Fruit fly (Drosophila melanogaster) whole organism, embryonic: ENCODE measurements around the gene Adgf-D.

Source experiments
- H15 ChIP-seq: fragments of 200-800 bp; sonication (Bioruptor generic); IDR thresholded peaks from 3 replicates; pipeline ENCODE4 v1.3.6; 2022; ENCODE audit warnings: missing biosample characterization, missing genetic modification characterization
- NC2α ChIP-seq: fragments of 200-800 bp; sonication (Bioruptor generic); optimal IDR thresholded peaks from 2 replicates; lab custom pipeline; 2016; ENCODE audit warnings: missing biosample characterization, missing genetic modification characterization
- ash1 ChIP-seq: fragments of 200-800 bp; sonication (Bioruptor generic); optimal IDR thresholded peaks from 2 replicates; lab custom pipeline; 2018; ENCODE audit warnings: missing biosample characterization, mild to moderate bottlenecking, missing genetic modification characterization
- ato ChIP-seq: fragments of 200-800 bp; sonication (Bioruptor generic); IDR thresholded peaks from 2 replicates; pipeline ENCODE4 v1.3.6; 2022; ENCODE audit warnings: missing biosample characterization, missing genetic modification characterization; ENCODE audit not compliant: partially characterized antibody

- TF ChIP-seq ato (GFP tag; lab: Robert Waterston, UW) (no peak), H15 (GFP tag; lab: Robert Waterston, UW) (no peak), NC2α (GFP tag; lab: Kevin White, UChicago) (no peak), ash1 (no peak)
Observed at dm6 chr3R:13719053-13719452, 13.9 kb upstream of the Adgf-D start.
